Worm (Caenorhabditis elegans) whole organism, L3 larva: Measurements from ENCODE around the gene ZK856.14.

Experiments
- R02D3.7 ChIP-seq: fragments of 150-350 bp; optimal IDR thresholded peaks from 2 replicates; lab custom pipeline; 2014; ENCODE audit warnings: missing biosample characterization, missing genetic modification characterization
- ZK546.5 ChIP-seq: sonication (generic microtip); optimal IDR thresholded peaks from 2 replicates; lab custom pipeline; 2017; ENCODE audit warnings: missing biosample characterization, missing genetic modification characterization
- aly-2 ChIP-seq: fragments of 150-350 bp; optimal IDR thresholded peaks from 2 replicates; lab custom pipeline; 2014; ENCODE audit warnings: missing biosample characterization, missing genetic modification characterization
- ceh-28 ChIP-seq: fragments of 150-350 bp; optimal IDR thresholded peaks from 2 replicates; lab custom pipeline; 2014; ENCODE audit warnings: missing biosample characterization, missing genetic modification reagents, missing genetic modification characterization
- ceh-9 ChIP-seq: sonication (generic microtip); optimal IDR thresholded peaks from 2 replicates; lab custom pipeline; 2018; ENCODE audit warnings: missing biosample characterization, missing genetic modification characterization
- daf-12 ChIP-seq: fragments of 150-350 bp; optimal IDR thresholded peaks from 2 replicates; lab custom pipeline; 2014; ENCODE audit warnings: missing biosample characterization, missing genetic modification reagents, missing genetic modification characterization
- egl-27 ChIP-seq: sonication (generic microtip); optimal IDR thresholded peaks from 4 replicates; lab custom pipeline; 2017; ENCODE audit warnings: missing biosample characterization, missing genetic modification reagents, missing genetic modification characterization
- egl-5 ChIP-seq: fragments of 150-350 bp; optimal IDR thresholded peaks from 2 replicates; lab custom pipeline; 2017; ENCODE audit warnings: missing biosample characterization, missing genetic modification reagents, missing genetic modification characterization, inconsistent platforms
- elt-1 ChIP-seq: fragments of 150-350 bp; optimal IDR thresholded peaks from 2 replicates; lab custom pipeline; 2014; ENCODE audit warnings: missing biosample characterization, missing genetic modification characterization
- elt-2 ChIP-seq: sonication (generic microtip); optimal IDR thresholded peaks from 2 replicates; lab custom pipeline; 2016; ENCODE audit warnings: missing genetic modification reagents, mild to moderate bottlenecking, missing genetic modification characterization, missing compliant biosample characterization
- elt-3 ChIP-seq, 3 experiments: fragments of 150-350 bp in 1 of 3; sonication (generic microtip) in 2 of 3; optimal IDR thresholded peaks; 2 replicates in 2 of 3; 4 replicates in 1 of 3; lab custom pipeline; 2014 to 2017; ENCODE audit warnings: missing biosample characterization in 3 of 3, missing genetic modification characterization in 3 of 3
- eor-1 ChIP-seq, 2 experiments: fragments of 150-350 bp; optimal IDR thresholded peaks; 2 replicates each; lab custom pipeline; 2014 to 2018; ENCODE audit warnings: missing biosample characterization in 2 of 2, missing genetic modification characterization in 2 of 2
- fkh-10 ChIP-seq: sonication (generic microtip); optimal IDR thresholded peaks from 2 replicates; lab custom pipeline; 2017; ENCODE audit warnings: missing biosample characterization, missing genetic modification reagents, missing genetic modification characterization
- fkh-2 ChIP-seq: fragments of 150-350 bp; optimal IDR thresholded peaks from 2 replicates; lab custom pipeline; 2014; ENCODE audit warnings: missing biosample characterization, missing genetic modification reagents, missing genetic modification characterization
- fos-1 ChIP-seq: fragments of 150-350 bp; optimal IDR thresholded peaks from 2 replicates; lab custom pipeline; 2014; ENCODE audit warnings: missing biosample characterization, missing genetic modification characterization
- hmg-11 ChIP-seq: sonication (generic microtip); optimal IDR thresholded peaks from 2 replicates; lab custom pipeline; 2016; ENCODE audit warnings: missing genetic modification characterization, missing compliant biosample characterization
- jun-1 ChIP-seq: fragments of 150-350 bp; optimal IDR thresholded peaks from 2 replicates; lab custom pipeline; 2014; ENCODE audit warnings: missing biosample characterization, missing genetic modification reagents, missing genetic modification characterization
- lin-15B ChIP-seq: fragments of 150-350 bp; optimal IDR thresholded peaks from 2 replicates; lab custom pipeline; 2014; ENCODE audit warnings: missing biosample characterization, missing genetic modification characterization
- lin-39 ChIP-seq: fragments of 150-350 bp; optimal IDR thresholded peaks from 2 replicates; lab custom pipeline; 2018; ENCODE audit warnings: missing biosample characterization, missing genetic modification reagents, missing genetic modification characterization
- lsy-12 ChIP-seq: sonication (generic microtip); optimal IDR thresholded peaks from 2 replicates; lab custom pipeline; 2016; ENCODE audit warnings: mild to moderate bottlenecking, missing genetic modification characterization, missing compliant biosample characterization
- mdl-1 ChIP-seq: fragments of 150-350 bp; optimal IDR thresholded peaks from 2 replicates; lab custom pipeline; 2014; ENCODE audit warnings: missing biosample characterization, missing genetic modification characterization
- mml-1 ChIP-seq: fragments of 150-350 bp; sonication (generic microtip); optimal IDR thresholded peaks from 3 replicates; lab custom pipeline; 2014; ENCODE audit warnings: missing biosample characterization, missing genetic modification characterization
- nfya-1 ChIP-seq: sonication (generic microtip); optimal IDR thresholded peaks from 2 replicates; lab custom pipeline; 2017; ENCODE audit warnings: missing genetic modification characterization, mild to moderate bottlenecking, missing compliant biosample characterization, antibody characterized with exemption, moderate library complexity; ENCODE audit not compliant: insufficient read depth
- nhr-11 ChIP-seq: fragments of 150-350 bp; optimal IDR thresholded peaks from 2 replicates; lab custom pipeline; 2014; ENCODE audit warnings: missing biosample characterization, missing genetic modification characterization
- nhr-12 ChIP-seq: fragments of 150-350 bp; optimal IDR thresholded peaks from 2 replicates; lab custom pipeline; 2014; ENCODE audit warnings: missing biosample characterization, missing genetic modification characterization
- nhr-23 ChIP-seq: fragments of 150-350 bp; optimal IDR thresholded peaks from 2 replicates; lab custom pipeline; 2014; ENCODE audit warnings: missing biosample characterization, missing genetic modification reagents, missing genetic modification characterization
- nhr-43 ChIP-seq: sonication (generic microtip); optimal IDR thresholded peaks from 2 replicates; lab custom pipeline; 2016; ENCODE audit warnings: mild to moderate bottlenecking, missing genetic modification characterization, missing compliant biosample characterization; ENCODE audit not compliant: poor library complexity, severe bottlenecking
- nhr-76 ChIP-seq: fragments of 150-350 bp; sonication (generic microtip); optimal IDR thresholded peaks from 5 replicates; lab custom pipeline; 2014; ENCODE audit warnings: missing biosample characterization, missing genetic modification characterization
- nhr-77 ChIP-seq: fragments of 150-350 bp; optimal IDR thresholded peaks from 2 replicates; lab custom pipeline; 2014; ENCODE audit warnings: missing biosample characterization, missing genetic modification characterization
- pqm-1 ChIP-seq: fragments of 150-350 bp; optimal IDR thresholded peaks from 2 replicates; lab custom pipeline; 2017; ENCODE audit warnings: missing biosample characterization, missing genetic modification characterization, inconsistent platforms
- sea-2 ChIP-seq: fragments of 150-350 bp; sonication (generic microtip); optimal IDR thresholded peaks from 4 replicates; lab custom pipeline; 2014; ENCODE audit warnings: missing biosample characterization, missing genetic modification reagents, missing genetic modification characterization
- skn-1 ChIP-seq: fragments of 150-350 bp; optimal IDR thresholded peaks from 2 replicates; lab custom pipeline; 2014; ENCODE audit warnings: missing biosample characterization, missing genetic modification characterization
- snpc-4 ChIP-seq: fragments of 150-350 bp; optimal IDR thresholded peaks from 2 replicates; lab custom pipeline; 2014; ENCODE audit warnings: missing biosample characterization, missing genetic modification characterization
- tbx-2 ChIP-seq: sonication (generic microtip); optimal IDR thresholded peaks from 2 replicates; lab custom pipeline; 2016; ENCODE audit warnings: mild to moderate bottlenecking, missing genetic modification characterization, missing compliant biosample characterization
- unc-39 ChIP-seq: sonication (generic microtip); optimal IDR thresholded peaks from 4 replicates; lab custom pipeline; 2017; ENCODE audit warnings: missing biosample characterization, missing genetic modification characterization
- unc-62 ChIP-seq: fragments of 150-350 bp; sonication (generic microtip); optimal IDR thresholded peaks from 4 replicates; lab custom pipeline; 2014; ENCODE audit warnings: missing biosample characterization, missing genetic modification reagents, missing genetic modification characterization
- zag-1 ChIP-seq: fragments of 150-350 bp; optimal IDR thresholded peaks from 2 replicates; lab custom pipeline; 2014; ENCODE audit warnings: missing biosample characterization, missing genetic modification characterization
- ztf-4 ChIP-seq: fragments of 150-350 bp; optimal IDR thresholded peaks from 2 replicates; lab custom pipeline; 2014; ENCODE audit warnings: missing biosample characterization, missing genetic modification characterization

The ZK856.14 gene

DNA sequence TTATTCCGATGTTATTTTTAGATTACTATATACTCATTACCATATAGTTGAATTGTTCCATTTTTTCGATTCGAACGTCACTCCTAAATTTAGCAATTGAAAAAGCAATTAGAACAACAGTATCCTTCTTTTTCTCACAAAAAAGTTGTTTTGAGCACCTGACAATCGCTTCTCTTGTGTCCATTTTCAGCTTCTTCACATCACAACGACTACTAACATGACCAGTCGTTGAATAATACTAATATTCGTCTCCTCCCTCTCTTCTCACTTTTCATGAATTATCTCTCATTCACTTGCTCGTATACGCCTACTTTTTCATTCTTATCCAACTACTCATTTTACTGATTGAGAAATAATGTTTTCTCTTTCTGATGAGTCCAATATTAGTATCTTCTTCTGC lies at the start of gene ZK856.14:
Gene ZK856.14 (plus strand): TSS at position 301 of the 400 bp plus-strand sequence.
- no peak for TF ChIP-seq nfya-1
- TF ChIP-seq ceh-28 (tag; lab: Kevin White, UChicago): no peak
- no peak for TF ChIP-seq tbx-2 (tag; lab: Kevin White, UChicago)
- TF ChIP-seq mml-1 (tag; lab: Kevin White, UChicago): no peak
- TF ChIP-seq nhr-77: no peak
- TF ChIP-seq lsy-12 (tag; lab: Kevin White, UChicago): no peak
- TF ChIP-seq unc-62 (GFP tag; lab: Kevin White, UChicago): no peak
- TF ChIP-seq daf-12 (tag; lab: Kevin White, UChicago): no peak

ce11 chrV:10168870-10169269 lies 48.0 kb upstream of the ZK856.14 start:
- no peak for TF ChIP-seq lin-15B (tag; lab: Kevin White, UChicago)
- TF ChIP-seq nfya-1: no peak
- TF ChIP-seq jun-1 (tag; lab: Kevin White, UChicago): no peak
- no peak for TF ChIP-seq fkh-2 (tag; lab: Kevin White, UChicago)
- TF ChIP-seq sea-2 (GFP tag; lab: Kevin White, UChicago): no peak
- no peak for TF ChIP-seq nhr-76
- no peak for TF ChIP-seq nhr-77
- TF ChIP-seq eor-1 (tag; optimal IDR thresholded peaks at IDR 0.05; lab: Kevin White, UChicago): no peak
- TF ChIP-seq pqm-1: no peak
- no peak for TF ChIP-seq ztf-4 (tag; lab: Kevin White, UChicago)
- no peak for TF ChIP-seq lsy-12 (tag; lab: Kevin White, UChicago)
- TF ChIP-seq egl-27: no peak
- no peak for TF ChIP-seq zag-1
- TF ChIP-seq ceh-9 (tag; lab: Kevin White, UChicago): no peak
- no peak for TF ChIP-seq fkh-10 (GFP tag; lab: Kevin White, UChicago)
- TF ChIP-seq mml-1 (tag; lab: Kevin White, UChicago): no peak

DNA sequence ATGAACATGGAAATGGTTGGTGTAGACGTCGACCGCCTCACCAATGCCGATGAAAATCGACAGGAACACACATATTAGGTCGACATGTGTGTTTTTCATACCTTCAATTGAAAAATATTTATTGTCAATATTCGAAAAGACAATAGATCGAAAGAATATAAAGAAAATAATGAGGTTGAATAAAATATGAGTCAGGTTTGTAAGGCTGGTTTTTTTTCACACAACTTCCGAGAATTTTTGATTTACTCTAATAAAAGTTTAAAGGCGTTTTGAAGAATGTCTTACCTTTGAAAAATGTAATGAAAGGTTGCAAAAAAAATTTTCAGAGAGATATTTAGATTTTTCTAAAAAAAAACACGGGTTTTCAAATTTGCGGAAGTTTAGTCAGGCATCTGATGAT lies 43.2 kb upstream of the ZK856.14 start, which contains the start of gene egl-3:
Gene egl-3 (minus strand): TSS at position 101 of the 400 bp plus-strand sequence.
- TF ChIP-seq nhr-43 (tag; lab: Kevin White, UChicago): no peak
- TF ChIP-seq nhr-76: no peak
- no peak for TF ChIP-seq tbx-2 (tag; lab: Kevin White, UChicago)
- no peak for TF ChIP-seq skn-1 (tag; lab: Kevin White, UChicago)
- TF ChIP-seq unc-62 (GFP tag; lab: Kevin White, UChicago): no peak
- no peak for TF ChIP-seq jun-1 (tag; lab: Kevin White, UChicago)

ce11 chrV:10174632-10175075 lies 42.2 kb upstream of the ZK856.14 start:
- TF ChIP-seq ZK546.5 (tag; lab: Kevin White, UChicago): no peak
- no peak for TF ChIP-seq nhr-23
- TF ChIP-seq elt-3 (tag; optimal IDR thresholded peaks at IDR 0.05; lab: Kevin White, UChicago): no peak
- TF ChIP-seq snpc-4: peak; percentile 35
- peak; percentile 60 for TF ChIP-seq sea-2 (GFP tag; lab: Kevin White, UChicago)
- TF ChIP-seq zag-1: peak; percentile 69
- peak; percentile 72 for TF ChIP-seq tbx-2 (tag; lab: Kevin White, UChicago)
- peak; percentile 85 for TF ChIP-seq lin-39 (tag; lab: Kevin White, UChicago)
- TF ChIP-seq lin-15B (tag; lab: Kevin White, UChicago): peak; percentile 47
- TF ChIP-seq lsy-12 (tag; lab: Kevin White, UChicago): peak; percentile 57
- peak; percentile 66 for TF ChIP-seq unc-62 (GFP tag; lab: Kevin White, UChicago)
- TF ChIP-seq elt-2: no peak
- no peak for TF ChIP-seq nhr-77
- TF ChIP-seq mml-1 (tag; lab: Kevin White, UChicago): no peak
- TF ChIP-seq hmg-11 (tag; lab: Kevin White, UChicago): peak; percentile 91
- TF ChIP-seq R02D3.7 (tag; lab: Kevin White, UChicago): no peak
- peak; percentile 95 for TF ChIP-seq fkh-10 (GFP tag; lab: Kevin White, UChicago)
- TF ChIP-seq nhr-43 (tag; lab: Kevin White, UChicago): no peak
- TF ChIP-seq fos-1: no peak
- peak; percentile 36 for TF ChIP-seq egl-5 (tag; lab: Kevin White, UChicago)
- no peak for TF ChIP-seq ztf-4 (tag; lab: Kevin White, UChicago)
- TF ChIP-seq elt-1 (tag; lab: Kevin White, UChicago): peak; percentile 55
- TF ChIP-seq nhr-12 (tag; lab: Kevin White, UChicago): no peak
- no peak for TF ChIP-seq unc-39 (tag; lab: Kevin White, UChicago)
- TF ChIP-seq aly-2: no peak
- TF ChIP-seq pqm-1: no peak
- TF ChIP-seq nfya-1: peak; percentile 98
- TF ChIP-seq ceh-28 (tag; lab: Kevin White, UChicago): peak; percentile 88
- peak; percentile 79 for TF ChIP-seq nhr-11 (tag; lab: Kevin White, UChicago)
- TF ChIP-seq mdl-1 (tag; lab: Kevin White, UChicago): peak; percentile 10
